Worm (Caenorhabditis elegans): ENCODE results near the gene str-9.

str-9 gene

DNA sequence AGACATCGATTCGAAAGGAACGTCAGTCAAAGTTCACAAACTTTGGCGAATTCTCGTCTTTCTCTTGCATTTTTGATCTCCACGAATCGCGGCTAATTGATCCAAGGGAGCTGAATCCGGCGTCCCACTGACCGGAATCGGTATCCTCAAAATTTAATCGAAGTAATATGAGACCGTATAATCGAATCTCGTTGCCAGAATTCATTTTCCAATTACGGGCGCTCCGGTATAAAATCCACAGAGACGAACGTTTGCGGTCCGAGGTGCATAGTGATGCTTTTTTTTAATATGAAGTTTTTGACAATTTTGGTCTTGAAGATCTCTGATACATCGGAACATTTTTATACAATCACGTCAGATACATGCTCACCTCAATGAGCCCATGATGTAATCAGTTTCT is 904 bp upstream of the str-9 start:
- TF ChIP-seq pha-4 (tag; optimal IDR thresholded peaks at IDR 0.05) = no peak
- TF ChIP-seq lsy-2 (tag; optimal IDR thresholded peaks at IDR 0.05) = no peak
- no peak for TF ChIP-seq nhr-76 (tag; optimal IDR thresholded peaks at IDR 0.05)
- TF ChIP-seq nhr-2 (tag; optimal IDR thresholded peaks at IDR 0.05) = no peak
- TF ChIP-seq sptf-1 (tag; optimal IDR thresholded peaks at IDR 0.05) = no peak
- TF ChIP-seq M03D4.4 (tag; optimal IDR thresholded peaks at IDR 0.05) = no peak
- no peak for TF ChIP-seq tbx-8 (GFP tag; optimal IDR thresholded peaks at IDR 0.05)
- no peak for TF ChIP-seq nhr-28 (tag; optimal IDR thresholded peaks at IDR 0.05)
- TF ChIP-seq unc-39 (tag; optimal IDR thresholded peaks at IDR 0.05) = no peak

DNA sequence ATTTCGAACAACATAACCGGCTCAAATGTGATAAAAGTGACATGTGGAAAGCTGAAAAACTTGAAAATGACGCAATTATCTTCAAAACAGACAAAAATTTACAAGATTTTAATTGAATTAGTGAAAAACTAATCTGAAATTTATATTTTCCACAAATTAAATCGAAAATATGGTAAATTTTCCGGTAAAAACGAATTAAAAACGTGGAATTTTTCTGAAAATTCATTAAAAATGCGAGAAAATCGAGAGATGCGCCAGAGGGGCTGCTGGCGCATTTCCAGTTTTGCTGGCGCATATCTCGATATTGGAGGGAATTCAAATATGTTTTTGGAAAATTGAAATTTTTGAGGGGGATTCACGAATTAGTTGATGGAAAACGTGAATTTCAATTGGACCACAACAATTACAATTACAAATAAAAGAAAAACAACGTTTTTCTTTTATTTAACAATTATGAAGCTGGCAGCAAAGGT is 7.6 kb downstream of the str-9 start, which contains the start of the genes haf-3 and F57A10.2:
TSS of gene haf-3 (minus strand) at position 51 of the 473 bp plus-strand sequence.
TSS of gene F57A10.2 (plus strand) at position 454 of the 473 bp plus-strand sequence.
- TF ChIP-seq flh-1 (GFP tag; optimal IDR thresholded peaks at IDR 0.05) (no peak), lsy-2 (tag; optimal IDR thresholded peaks at IDR 0.05) (peak; percentile 77), sptf-1 (tag; optimal IDR thresholded peaks at IDR 0.05) (peak; percentile 74), ceh-43 (GFP tag; optimal IDR thresholded peaks at IDR 0.05) (no peak), blmp-1 (tag; optimal IDR thresholded peaks at IDR 0.05) (no peak), ceh-83 (GFP tag; optimal IDR thresholded peaks at IDR 0.05) (no peak), elt-1 (tag; optimal IDR thresholded peaks at IDR 0.05; ENCODE audit: borderline replicate concordance, insufficient read depth) (peak; percentile 11), nhr-237 (tag; optimal IDR thresholded peaks at IDR 0.05) (peak; percentile 82), bed-3 (GFP tag; optimal IDR thresholded peaks at IDR 0.05) (no peak), unc-39 (tag; optimal IDR thresholded peaks at IDR 0.05) (no peak), cnd-1 (tag; optimal IDR thresholded peaks at IDR 0.05) (no peak), nhr-28 (tag; optimal IDR thresholded peaks at IDR 0.05) (no peak), nhr-2 (tag; optimal IDR thresholded peaks at IDR 0.05) (no peak), drap-1 (GFP tag; optimal IDR thresholded peaks at IDR 0.05) (peak; percentile 79), unc-120 (tag; optimal IDR thresholded peaks at IDR 0.05; ENCODE audit: poor library complexity, severe bottlenecking) (no peak), mls-2 (tag; optimal IDR thresholded peaks at IDR 0.05) (no peak), sem-2 (GFP tag; optimal IDR thresholded peaks at IDR 0.05) (no peak), nhr-12 (tag; optimal IDR thresholded peaks at IDR 0.05) (no peak), tbx-8 (GFP tag; optimal IDR thresholded peaks at IDR 0.05) (no peak), lin-13 (tag; optimal IDR thresholded peaks at IDR 0.05) (peak; percentile 85), lin-32 (GFP tag; optimal IDR thresholded peaks at IDR 0.05) (no peak), M03D4.4 (tag; optimal IDR thresholded peaks at IDR 0.05) (peak; percentile 46), ceh-39 (tag; optimal IDR thresholded peaks at IDR 0.05) (peak; percentile 43), pha-4 (tag; optimal IDR thresholded peaks at IDR 0.05) (peak; percentile 48), ces-1 (GFP tag; optimal IDR thresholded peaks at IDR 0.05) (peak; percentile 67), ham-2 (GFP tag; optimal IDR thresholded peaks at IDR 0.05) (no peak), mep-1 (tag; optimal IDR thresholded peaks at IDR 0.05) (peak; percentile 91), zip-8 (tag; optimal IDR thresholded peaks at IDR 0.05) (no peak), unc-62 (GFP tag; optimal IDR thresholded peaks at IDR 0.05) (no peak), hlh-1 (tag; optimal IDR thresholded peaks at IDR 0.05) (peak; percentile 23), nhr-76 (tag; optimal IDR thresholded peaks at IDR 0.05) (no peak), elt-3 (tag; optimal IDR thresholded peaks at IDR 0.05) (no peak), snpc-4 (tag; optimal IDR thresholded peaks at IDR 0.05) (no peak), ztf-11 (tag; optimal IDR thresholded peaks at IDR 0.05) (no peak), mab-5 (tag; optimal IDR thresholded peaks at IDR 0.05) (peak; percentile 62)

- no peak for TF ChIP-seq mab-5 (tag; optimal IDR thresholded peaks at IDR 0.05)
- no peak for TF ChIP-seq sem-2 (GFP tag; optimal IDR thresholded peaks at IDR 0.05)
- no peak for TF ChIP-seq mls-2 (tag; optimal IDR thresholded peaks at IDR 0.05)
- no peak for TF ChIP-seq blmp-1 (tag; optimal IDR thresholded peaks at IDR 0.05)
- no peak for TF ChIP-seq tbx-8 (GFP tag; optimal IDR thresholded peaks at IDR 0.05)
- no peak for TF ChIP-seq ces-1 (GFP tag; optimal IDR thresholded peaks at IDR 0.05)
- no peak for TF ChIP-seq pha-4 (tag; optimal IDR thresholded peaks at IDR 0.05)
- no peak for TF ChIP-seq ceh-43 (GFP tag; optimal IDR thresholded peaks at IDR 0.05)
- TF ChIP-seq unc-62 (GFP tag; optimal IDR thresholded peaks at IDR 0.05) = no peak
- TF ChIP-seq sptf-1 (tag; optimal IDR thresholded peaks at IDR 0.05) = no peak
- no peak for TF ChIP-seq elt-3 (tag; optimal IDR thresholded peaks at IDR 0.05)
- no peak for TF ChIP-seq ceh-39 (tag; optimal IDR thresholded peaks at IDR 0.05)
- no peak for TF ChIP-seq hlh-1 (tag; optimal IDR thresholded peaks at IDR 0.05)
- no peak for TF ChIP-seq M03D4.4 (tag; optimal IDR thresholded peaks at IDR 0.05)
- TF ChIP-seq ztf-11 (tag; optimal IDR thresholded peaks at IDR 0.05) = no peak
- TF ChIP-seq nhr-237 (tag; optimal IDR thresholded peaks at IDR 0.05) = no peak
- TF ChIP-seq zip-8 (tag; optimal IDR thresholded peaks at IDR 0.05) = no peak
- TF ChIP-seq lin-13 (tag; optimal IDR thresholded peaks at IDR 0.05) = no peak
- no peak for TF ChIP-seq lin-32 (GFP tag; optimal IDR thresholded peaks at IDR 0.05)
These were observed 10.5 kb downstream of the str-9 start, which contains the start of gene F57A10.4 for ce11 chrV:15769072-15769471. TSS of gene F57A10.4 (plus strand) at chrV:15769438.
